Fruit fly (Drosophila melanogaster): Measurements from ENCODE around the gene Mcr.

Mcr gene

dm6 chr2L:8081640-8082485, 919 bp downstream of the Mcr start (continued):
- TF ChIP-seq vvl (GFP tag; IDR thresholded peaks at IDR 0.05) (peak; percentile 94), Drgx (GFP tag; IDR thresholded peaks at IDR 0.05) (peak; percentile 37; the same call in 1 of the 2 replicates), CG13624 (GFP tag; optimal IDR thresholded peaks at IDR 0.05) (no peak), CG6272 (GFP tag; IDR thresholded peaks at IDR 0.05) (no peak), CG7928 (GFP tag; optimal IDR thresholded peaks at IDR 0.05) (no peak), CG33557 (GFP tag; optimal IDR thresholded peaks at IDR 0.05) (peak; percentile 87), Pdp1 (GFP tag; optimal IDR thresholded peaks at IDR 0.05) (peak in 1 of 2 experiments; percentile 34), Chrac-16 (GFP tag; optimal IDR thresholded peaks at IDR 0.05) (peak; percentile 77), disco-r (GFP tag; optimal IDR thresholded peaks at IDR 0.05) (no peak), CG12155 (GFP tag; optimal IDR thresholded peaks at IDR 0.05) (peak; percentile 68), CG12219 (GFP tag; optimal IDR thresholded peaks at IDR 0.05) (peak; percentile 69), CG10366 (GFP tag; IDR thresholded peaks at IDR 0.05) (peak; percentile 84), Hey (tag; optimal IDR thresholded peaks at IDR 0.05) (no peak), CG30403 (GFP tag; optimal IDR thresholded peaks at IDR 0.05) (peak; percentile 89), unpg (GFP tag; optimal IDR thresholded peaks at IDR 0.05) (peak; percentile 80), Side (GFP tag; optimal IDR thresholded peaks at IDR 0.05) (no peak), Hmr (GFP tag; optimal IDR thresholded peaks at IDR 0.05) (peak; percentile 88), Gug (GFP tag; IDR thresholded peaks at IDR 0.05) (no peak), CG16815 (GFP tag; optimal IDR thresholded peaks at IDR 0.05) (peak; percentile 77), CG4820 (GFP tag; optimal IDR thresholded peaks at IDR 0.05) (peak; percentile 39), CG13894 (tag; optimal IDR thresholded peaks at IDR 0.05) (no peak), CG17568 (GFP tag; optimal IDR thresholded peaks at IDR 0.05) (no peak), CG43689 (GFP tag; IDR thresholded peaks at IDR 0.05) (peak; percentile 48; the same call in 1 of the 2 replicates), CG11723 (GFP tag; optimal IDR thresholded peaks at IDR 0.05) (peak; percentile 70), HmgZ (tag; optimal IDR thresholded peaks at IDR 0.05) (peak; percentile 53), sna (GFP tag; IDR thresholded peaks at IDR 0.05; ENCODE audit: partially characterized antibody) (no peak), Neu2 (GFP tag; optimal IDR thresholded peaks at IDR 0.05; ENCODE audit: borderline replicate concordance) (no peak), CG1832 (GFP tag; optimal IDR thresholded peaks at IDR 0.05) (no peak), amos (GFP tag; IDR thresholded peaks at IDR 0.05; ENCODE audit: partially characterized antibody) (no peak), CG32767 (GFP tag; IDR thresholded peaks at IDR 0.05) (peak; percentile 92), bcd (GFP tag; optimal IDR thresholded peaks at IDR 0.05) (peak; percentile 30), usp (GFP tag; optimal IDR thresholded peaks at IDR 0.05) (no peak), CG17359 (tag; optimal IDR thresholded peaks at IDR 0.05) (peak; percentile 64), Elba2 (GFP tag; optimal IDR thresholded peaks at IDR 0.05) (peak; percentile 53), CG6654 (GFP tag; optimal IDR thresholded peaks at IDR 0.05) (no peak), ERR (GFP tag; optimal IDR thresholded peaks at IDR 0.05) (no peak), Trl (optimal IDR thresholded peaks at IDR 0.05) (no peak), Trl (GFP tag; optimal IDR thresholded peaks at IDR 0.05) (peak; percentile 43), HLH3B (GFP tag; IDR thresholded peaks at IDR 0.05) (peak; percentile 90; the same call in 1 of the 2 replicates), mam (GFP tag; optimal IDR thresholded peaks at IDR 0.05) (peak; percentile 33), nmo (GFP tag; optimal IDR thresholded peaks at IDR 0.05) (peak; percentile 76), CG7556 (GFP tag; optimal IDR thresholded peaks at IDR 0.05) (peak; percentile 93), Atf-2 (GFP tag; optimal IDR thresholded peaks at IDR 0.05) (no peak), aop (GFP tag; IDR thresholded peaks at IDR 0.05) (no peak), CG12104 (GFP tag; optimal IDR thresholded peaks at IDR 0.05) (no peak), ac (GFP tag; optimal IDR thresholded peaks at IDR 0.05) (peak; percentile 45), MESR4 (GFP tag; optimal IDR thresholded peaks at IDR 0.05) (no peak), fd3F (GFP tag; optimal IDR thresholded peaks at IDR 0.05) (peak; percentile 72), yki (optimal IDR thresholded peaks at IDR 0.05) (no peak), Kr (GFP tag; optimal IDR thresholded peaks at IDR 0.05) (peak; percentile 81)
